Fruit fly (Drosophila melanogaster): ENCODE data around the gene Tsp66E.
A peak's percentile ranks its signal among the peaks of the same experiment; 100 is the strongest.

Gene Tsp66E

dm6 chr3L:8955199-8955598, 42.9 kb downstream of the Tsp66E start:
- no peak for TF ChIP-seq CG11093 (GFP tag; IDR thresholded peaks at IDR 0.05)
- no peak for TF ChIP-seq slbo (GFP tag; IDR thresholded peaks at IDR 0.05)
- no peak for TF ChIP-seq hth (optimal IDR thresholded peaks at IDR 0.05)
- TF ChIP-seq bbx (GFP tag; IDR thresholded peaks at IDR 0.05; ENCODE audit: partially characterized antibody), result no peak
- no peak for TF ChIP-seq danr (GFP tag; IDR thresholded peaks at IDR 0.05)
- no peak for TF ChIP-seq CG11560 (tag; IDR thresholded peaks at IDR 0.05)
- TF ChIP-seq CG16779 (GFP tag; IDR thresholded peaks at IDR 0.05), result no peak
- TF ChIP-seq bowl (GFP tag; IDR thresholded peaks at IDR 0.05), result no peak
- TF ChIP-seq HHEX (GFP tag; optimal IDR thresholded peaks at IDR 0.05), result no peak

- no peak for TF ChIP-seq odd (GFP tag; optimal IDR thresholded peaks at IDR 0.05)
- TF ChIP-seq Nf-YC (tag; optimal IDR thresholded peaks at IDR 0.05), result no peak
- TF ChIP-seq Lim3 (GFP tag; IDR thresholded peaks at IDR 0.05), result no peak
- TF ChIP-seq CG1792 (GFP tag; optimal IDR thresholded peaks at IDR 0.05), result no peak
- no peak for TF ChIP-seq Abd-B (GFP tag; optimal IDR thresholded peaks at IDR 0.05)
- TF ChIP-seq CG18262 (tag; optimal IDR thresholded peaks at IDR 0.05), result no peak
- TF ChIP-seq Doc2 (GFP tag; IDR thresholded peaks at IDR 0.05), result no peak
- no peak for TF ChIP-seq CG8478 (optimal IDR thresholded peaks at IDR 0.05)
- TF ChIP-seq CG7372 (GFP tag; IDR thresholded peaks at IDR 0.05), result no peak
- TF ChIP-seq Deaf1 (tag; optimal IDR thresholded peaks at IDR 0.05), result no peak
- TF ChIP-seq CG12659 (GFP tag; optimal IDR thresholded peaks at IDR 0.05), result peak; percentile 7
- no peak for TF ChIP-seq maf-S (GFP tag; optimal IDR thresholded peaks at IDR 0.05)
- TF ChIP-seq CHES-1-like (GFP tag; optimal IDR thresholded peaks at IDR 0.05), result no peak
- TF ChIP-seq bab2 (GFP tag; optimal IDR thresholded peaks at IDR 0.05), result no peak
- no peak for TF ChIP-seq CG10321 (GFP tag; IDR thresholded peaks at IDR 0.05)
- peak; percentile 42 for TF ChIP-seq CG4617 (GFP tag; optimal IDR thresholded peaks at IDR 0.05; ENCODE audit: borderline replicate concordance)
- TF ChIP-seq gcm2 (GFP tag; optimal IDR thresholded peaks at IDR 0.05), result no peak
- peak; percentile 77 for TF ChIP-seq MBD-R2 (GFP tag; IDR thresholded peaks at IDR 0.05)
- TF ChIP-seq sna (GFP tag; IDR thresholded peaks at IDR 0.05; ENCODE audit: partially characterized antibody), result peak; percentile 48; the same call in 1 of the 2 replicates
- peak; percentile 99 for TF ChIP-seq CG9215 (GFP tag; IDR thresholded peaks at IDR 0.05)
- no peak for TF ChIP-seq gsb (GFP tag; IDR thresholded peaks at IDR 0.05)
- TF ChIP-seq lab (GFP tag; optimal IDR thresholded peaks at IDR 0.05), result no peak
- no peak for TF ChIP-seq kay (GFP tag; optimal IDR thresholded peaks at IDR 0.05)
- TF ChIP-seq Ets97D (GFP tag; optimal IDR thresholded peaks at IDR 0.05), result peak; percentile 6
- no peak for TF ChIP-seq Ssrp (tag; optimal IDR thresholded peaks at IDR 0.05)
- no peak for TF ChIP-seq cas (GFP tag; IDR thresholded peaks at IDR 0.05)
- TF ChIP-seq CG15011 (GFP tag; optimal IDR thresholded peaks at IDR 0.05), result no peak
- TF ChIP-seq ftz-f1 (GFP tag; optimal IDR thresholded peaks at IDR 0.05), result no peak
- TF ChIP-seq CG7928 (GFP tag; optimal IDR thresholded peaks at IDR 0.05), result peak; percentile 92
- TF ChIP-seq hth (optimal IDR thresholded peaks at IDR 0.05), result no peak
- TF ChIP-seq GATAe (GFP tag; conservative IDR thresholded peaks at IDR 0.05), result no peak
- TF ChIP-seq CG18011 (GFP tag; optimal IDR thresholded peaks at IDR 0.05), result no peak
- TF ChIP-seq CG7963 (GFP tag; IDR thresholded peaks at IDR 0.05; ENCODE audit: partially characterized antibody), result peak; percentile 35; the same call in 1 of the 3 replicates
- TF ChIP-seq Opbp (GFP tag; IDR thresholded peaks at IDR 0.05; ENCODE audit: partially characterized antibody), result peak; percentile 22; the same call in 1 of the 3 replicates
- TF ChIP-seq Dp (GFP tag; optimal IDR thresholded peaks at IDR 0.05), result peak; percentile 52
- no peak for TF ChIP-seq zfh2 (GFP tag; optimal IDR thresholded peaks at IDR 0.05)
- TF ChIP-seq ase (GFP tag; IDR thresholded peaks at IDR 0.05), result no peak
- TF ChIP-seq seq (GFP tag; IDR thresholded peaks at IDR 0.05), result no peak
- no peak for TF ChIP-seq br (optimal IDR thresholded peaks at IDR 0.05)
- TF ChIP-seq fu2 (GFP tag; optimal IDR thresholded peaks at IDR 0.05), result no peak
- TF ChIP-seq CG15696 (tag; optimal IDR thresholded peaks at IDR 0.05), result no peak
- no peak for TF ChIP-seq CG6813 (GFP tag; optimal IDR thresholded peaks at IDR 0.05)
- no peak for TF ChIP-seq Tbp (GFP tag; optimal IDR thresholded peaks at IDR 0.05)
- TF ChIP-seq Stat92E (GFP tag; optimal IDR thresholded peaks at IDR 0.05), result no peak
Measured at dm6 chr3L:8956669-8957068, 44.4 kb downstream of the Tsp66E start, which contains the start of gene mRpL12. TSS of gene mRpL12 (plus strand) at chr3L:8956791.
